Fruit fly (Drosophila melanogaster) whole organism, adult: ENCODE data around the gene Hel89B.

Source experiments
- CG11617 ChIP-seq: fragments of 200-800 bp; sonication (Bioruptor generic); optimal IDR thresholded peaks from 2 replicates; lab custom pipeline; 2017; ENCODE audit warnings: mild to moderate bottlenecking, missing biosample characterization, missing genetic modification reagents, missing genetic modification characterization
- CG12768 ChIP-seq: fragments of 200-800 bp; sonication (Bioruptor generic); optimal IDR thresholded peaks from 2 replicates; lab custom pipeline; 2017; ENCODE audit warnings: missing biosample characterization, missing genetic modification characterization, mild to moderate bottlenecking, moderate library complexity, missing genetic modification reagents
- CG14711 ChIP-seq: fragments of 200-800 bp; sonication (Bioruptor generic); optimal IDR thresholded peaks from 2 replicates; lab custom pipeline; 2018; ENCODE audit warnings: missing biosample characterization, mild to moderate bottlenecking, missing genetic modification characterization, moderate library complexity
- CG1620 ChIP-seq: fragments of 200-800 bp; sonication (Bioruptor generic); optimal IDR thresholded peaks from 2 replicates; lab custom pipeline; 2016; ENCODE audit warnings: missing biosample characterization, missing genetic modification characterization
- CG33017 ChIP-seq: fragments of 200-800 bp; sonication (Bioruptor generic); optimal IDR thresholded peaks from 2 replicates; lab custom pipeline; 2018; ENCODE audit warnings: missing biosample characterization, mild to moderate bottlenecking, missing genetic modification characterization, moderate library complexity
- CG5204 ChIP-seq: fragments of 200-800 bp; sonication (Bioruptor generic); optimal IDR thresholded peaks from 2 replicates; lab custom pipeline; 2016; ENCODE audit warnings: missing biosample characterization, missing genetic modification characterization
- CG7045 ChIP-seq: fragments of 200-800 bp; sonication (Bioruptor generic); optimal IDR thresholded peaks from 2 replicates; lab custom pipeline; 2017; ENCODE audit warnings: missing biosample characterization, mild to moderate bottlenecking, missing genetic modification characterization
- CG7101 ChIP-seq: fragments of 200-800 bp; sonication (Bioruptor generic); optimal IDR thresholded peaks from 2 replicates; lab custom pipeline; 2018; ENCODE audit warnings: missing biosample characterization, mild to moderate bottlenecking, missing genetic modification characterization, moderate library complexity
- Clk ChIP-seq: fragments of 200-800 bp; sonication (Bioruptor generic); optimal IDR thresholded peaks from 2 replicates; lab custom pipeline; 2017; ENCODE audit warnings: missing biosample characterization, missing genetic modification characterization
- Crg-1 ChIP-seq: fragments of 200-800 bp; sonication (Bioruptor generic); optimal IDR thresholded peaks from 2 replicates; lab custom pipeline; 2016; ENCODE audit warnings: missing biosample characterization, missing genetic modification characterization
- Hr96 ChIP-seq: fragments of 200-800 bp; sonication (Bioruptor generic); optimal IDR thresholded peaks from 2 replicates; lab custom pipeline; 2016; ENCODE audit warnings: missing biosample characterization, missing genetic modification characterization
- Mnt ChIP-seq: fragments of 200-800 bp; sonication (Bioruptor generic); optimal IDR thresholded peaks from 2 replicates; lab custom pipeline; 2016; ENCODE audit warnings: missing biosample characterization, mild to moderate bottlenecking, missing genetic modification characterization
- bab1 ChIP-seq: fragments of 200-800 bp; sonication (Bioruptor generic); optimal IDR thresholded peaks from 3 replicates; lab custom pipeline; 2019; ENCODE audit warnings: missing biosample characterization, mild to moderate bottlenecking, missing genetic modification characterization, moderate library complexity
- cic ChIP-seq: fragments of 200-800 bp; sonication (Bioruptor generic); optimal IDR thresholded peaks from 2 replicates; lab custom pipeline; 2017; ENCODE audit warnings: missing biosample characterization, mild to moderate bottlenecking, missing genetic modification characterization, moderate library complexity
- cnc ChIP-seq, 2 experiments: fragments of >200 bp; optimal IDR thresholded peaks; 2 replicates each; lab custom pipeline; 2017
- kay ChIP-seq: fragments of 200-800 bp; sonication (Bioruptor generic); peaks from one replicate; lab custom pipeline; 2016; ENCODE audit warnings: missing biosample characterization, missing genetic modification characterization, borderline replicate concordance
- ovo ChIP-seq: fragments of 200-800 bp; sonication (Bioruptor generic); optimal IDR thresholded peaks from 2 replicates; lab custom pipeline; 2016; ENCODE audit warnings: missing biosample characterization, missing genetic modification characterization
- pad ChIP-seq: fragments of 200-800 bp; sonication (Bioruptor generic); optimal IDR thresholded peaks from 3 replicates; lab custom pipeline; 2017; ENCODE audit warnings: missing biosample characterization, missing genetic modification characterization, mild to moderate bottlenecking, moderate library complexity, missing genetic modification reagents
- tj ChIP-seq: fragments of 200-800 bp; sonication (Bioruptor generic); optimal IDR thresholded peaks from 3 replicates; lab custom pipeline; 2017; ENCODE audit warnings: missing biosample characterization, mild to moderate bottlenecking, missing genetic modification characterization, moderate library complexity
- toe ChIP-seq: fragments of 200-800 bp; sonication (Bioruptor generic); optimal IDR thresholded peaks from 2 replicates; lab custom pipeline; 2016; ENCODE audit warnings: missing biosample characterization, missing genetic modification characterization

The Hel89B gene

dm6 chr3R:15991593-15991992 is 18.5 kb downstream of the Hel89B start:
- TF ChIP-seq Hr96 (no peak), cic (no peak), CG1620 (GFP tag; lab: Kevin White, UChicago) (no peak), tj (no peak), ovo (GFP tag; lab: Kevin White, UChicago) (no peak), kay (GFP tag; lab: Kevin White, UChicago) (peak; percentile 68)

dm6 chr3R:15993139-15993804 is 20.2 kb downstream of the Hel89B start:
- peak; percentile 37 for TF ChIP-seq CG7101
- TF ChIP-seq cic: peak; percentile 83
- TF ChIP-seq CG33017 (tag; lab: Kevin White, UChicago): no peak
- peak; percentile 46 for TF ChIP-seq tj
- no peak for TF ChIP-seq CG14711 (tag; lab: Kevin White, UChicago)
- peak; percentile 53 for TF ChIP-seq Mnt
- TF ChIP-seq bab1: peak; percentile 74
- peak; percentile 82 for TF ChIP-seq kay (GFP tag; lab: Kevin White, UChicago)
- TF ChIP-seq ovo (GFP tag; lab: Kevin White, UChicago): no peak
- TF ChIP-seq Hr96: no peak
- no peak for TF ChIP-seq CG1620 (GFP tag; lab: Kevin White, UChicago)
- peak; percentile 62 for TF ChIP-seq Clk (GFP tag; lab: Kevin White, UChicago)
- peak; percentile 16 for TF ChIP-seq pad (GFP tag; lab: Kevin White, UChicago)
- TF ChIP-seq Crg-1 (GFP tag; lab: Kevin White, UChicago): no peak
- no peak for TF ChIP-seq cnc (optimal IDR thresholded peaks at IDR 0.05; lab: Kevin White, UChicago)
- TF ChIP-seq CG5204 (GFP tag; lab: Kevin White, UChicago): no peak
- TF ChIP-seq toe (GFP tag; lab: Kevin White, UChicago): peak; percentile 64
- TF ChIP-seq CG11617 (GFP tag; lab: Kevin White, UChicago): no peak
- no peak for TF ChIP-seq CG7045 (GFP tag; lab: Kevin White, UChicago)
- peak; percentile 46 for TF ChIP-seq CG12768 (GFP tag; lab: Kevin White, UChicago)

- TF ChIP-seq cic: peak; percentile 4
- TF ChIP-seq ovo (GFP tag; lab: Kevin White, UChicago): peak; percentile 69
- no peak for TF ChIP-seq Crg-1 (GFP tag; lab: Kevin White, UChicago)
These were observed 20.9 kb downstream of the Hel89B start for dm6 chr3R:15993815-15994572.

- TF ChIP-seq CG1620 (GFP tag; lab: Kevin White, UChicago): no peak
- TF ChIP-seq tj: peak; percentile 58
These were observed 21.4 kb downstream of the Hel89B start for dm6 chr3R:15994573-15994869.

- TF ChIP-seq CG5204 (GFP tag; lab: Kevin White, UChicago) (no peak), Hr96 (no peak), CG14711 (tag; lab: Kevin White, UChicago) (no peak), Clk (GFP tag; lab: Kevin White, UChicago) (no peak), CG1620 (GFP tag; lab: Kevin White, UChicago) (no peak), CG11617 (GFP tag; lab: Kevin White, UChicago) (no peak), ovo (GFP tag; lab: Kevin White, UChicago) (no peak), toe (GFP tag; lab: Kevin White, UChicago) (no peak), CG12768 (GFP tag; lab: Kevin White, UChicago) (no peak), CG7101 (no peak), Crg-1 (GFP tag; lab: Kevin White, UChicago) (no peak), tj (no peak), bab1 (no peak), Mnt (no peak), CG7045 (GFP tag; lab: Kevin White, UChicago) (no peak)
These were observed 26.0 kb downstream of the Hel89B start for dm6 chr3R:15998972-15999721.

- peak; percentile 59 for TF ChIP-seq bab1
- TF ChIP-seq CG1620 (GFP tag; lab: Kevin White, UChicago): no peak
- TF ChIP-seq pad (GFP tag; lab: Kevin White, UChicago): peak; percentile 8
- TF ChIP-seq cic: no peak
- TF ChIP-seq cnc (optimal IDR thresholded peaks at IDR 0.05; lab: Kevin White, UChicago): no peak
- peak; percentile 6 for TF ChIP-seq Crg-1 (GFP tag; lab: Kevin White, UChicago)
- TF ChIP-seq kay (GFP tag; lab: Kevin White, UChicago): peak; percentile 80
- TF ChIP-seq CG12768 (GFP tag; lab: Kevin White, UChicago): no peak
These were observed 30.9 kb downstream of the Hel89B start for dm6 chr3R:16004015-16004414.
